Worm (Caenorhabditis elegans) whole organism, L2 larva: ENCODE data around the gene msp-31.
A peak's percentile ranks its signal among the peaks of the same experiment; 100 is the strongest.

Source experiments
- C34F6.9 ChIP-seq: fragments of 150-350 bp; optimal IDR thresholded peaks from 2 replicates; lab custom pipeline; 2014; ENCODE audit warnings: missing biosample characterization, missing genetic modification characterization
- F13H6.1 ChIP-seq: sonication (generic microtip); optimal IDR thresholded peaks from 2 replicates; lab custom pipeline; 2016; ENCODE audit warnings: missing genetic modification characterization, missing compliant biosample characterization
- alr-1 ChIP-seq: fragments of 150-350 bp; optimal IDR thresholded peaks from 2 replicates; lab custom pipeline; 2014; ENCODE audit warnings: missing biosample characterization, missing genetic modification characterization
- aly-2 ChIP-seq: fragments of 150-350 bp; optimal IDR thresholded peaks from 2 replicates; lab custom pipeline; 2014; ENCODE audit warnings: missing biosample characterization, missing genetic modification characterization
- ama-1 ChIP-seq: fragments of 150-350 bp; optimal IDR thresholded peaks from 2 replicates; lab custom pipeline; 2018; ENCODE audit warnings: inconsistent platforms
- blmp-1 ChIP-seq: sonication (generic microtip); optimal IDR thresholded peaks from 2 replicates; lab custom pipeline; 2017; ENCODE audit warnings: missing genetic modification characterization, mild to moderate bottlenecking, missing compliant biosample characterization, antibody characterized with exemption, moderate library complexity; ENCODE audit not compliant: insufficient read depth
- ceh-16 ChIP-seq: fragments of 150-350 bp; optimal IDR thresholded peaks from 2 replicates; lab custom pipeline; 2014; ENCODE audit warnings: missing biosample characterization, missing genetic modification characterization
- fos-1 ChIP-seq: fragments of 150-350 bp; optimal IDR thresholded peaks from 2 replicates; lab custom pipeline; 2014; ENCODE audit warnings: missing biosample characterization, missing genetic modification characterization
- lin-11 ChIP-seq: fragments of 150-350 bp; sonication (generic microtip); optimal IDR thresholded peaks from 2 replicates; lab custom pipeline; 2014; ENCODE audit warnings: missing biosample characterization, missing genetic modification characterization, inconsistent platforms, mixed read lengths
- lin-39 ChIP-seq: fragments of 150-350 bp; optimal IDR thresholded peaks from 2 replicates; lab custom pipeline; 2014; ENCODE audit warnings: missing biosample characterization, missing genetic modification reagents, missing genetic modification characterization
- lsy-2 ChIP-seq, 2 experiments: fragments of 150-350 bp in 1 of 2; sonication (generic microtip) in 1 of 2; optimal IDR thresholded peaks; 2 replicates each; lab custom pipeline; 2014 to 2017; ENCODE audit warnings: missing biosample characterization in 2 of 2, missing genetic modification characterization in 2 of 2
- mbf-1 ChIP-seq: sonication (generic microtip); optimal IDR thresholded peaks from 2 replicates; lab custom pipeline; 2017; ENCODE audit warnings: missing biosample characterization, missing genetic modification characterization
- nhr-10 ChIP-seq: sonication (generic microtip); optimal IDR thresholded peaks from 2 replicates; lab custom pipeline; 2017; ENCODE audit warnings: missing biosample characterization, missing genetic modification characterization
- nhr-11 ChIP-seq: fragments of 150-350 bp; optimal IDR thresholded peaks from 2 replicates; lab custom pipeline; 2014; ENCODE audit warnings: missing biosample characterization, missing genetic modification characterization
- nhr-129 ChIP-seq: fragments of 150-350 bp; optimal IDR thresholded peaks from 2 replicates; lab custom pipeline; 2014; ENCODE audit warnings: missing biosample characterization, missing genetic modification characterization
- nhr-21 ChIP-seq: fragments of 150-350 bp; optimal IDR thresholded peaks from 2 replicates; lab custom pipeline; 2014; ENCODE audit warnings: missing biosample characterization, missing genetic modification characterization
- nhr-23 ChIP-seq: fragments of 150-350 bp; optimal IDR thresholded peaks from 2 replicates; lab custom pipeline; 2014; ENCODE audit warnings: missing biosample characterization, missing genetic modification reagents, missing genetic modification characterization
- nhr-237 ChIP-seq: fragments of 150-350 bp; optimal IDR thresholded peaks from 2 replicates; lab custom pipeline; 2014; ENCODE audit warnings: missing biosample characterization, missing genetic modification characterization
- nhr-6 ChIP-seq: fragments of 150-350 bp; optimal IDR thresholded peaks from 2 replicates; lab custom pipeline; 2014; ENCODE audit warnings: missing biosample characterization, missing genetic modification characterization
- nhr-77 ChIP-seq: fragments of 150-350 bp; optimal IDR thresholded peaks from 2 replicates; lab custom pipeline; 2014; ENCODE audit warnings: missing biosample characterization, missing genetic modification characterization
- peb-1 ChIP-seq: fragments of 150-350 bp; optimal IDR thresholded peaks from 2 replicates; lab custom pipeline; 2014; ENCODE audit warnings: missing biosample characterization, missing genetic modification characterization
- skn-1 ChIP-seq: sonication (generic microtip); optimal IDR thresholded peaks from 2 replicates; lab custom pipeline; 2017; ENCODE audit warnings: missing biosample characterization, missing genetic modification characterization
- sma-3 ChIP-seq: sonication (generic microtip); optimal IDR thresholded peaks from 2 replicates; lab custom pipeline; 2016; ENCODE audit warnings: missing genetic modification reagents, missing genetic modification characterization, missing compliant biosample characterization
- sma-9 ChIP-seq, 2 experiments: fragments of 150-350 bp in 1 of 2; sonication (generic microtip) in 1 of 2; optimal IDR thresholded peaks; 2 replicates each; lab custom pipeline; 2014 to 2016; ENCODE audit warnings: missing genetic modification characterization in 2 of 2, mild to moderate bottlenecking in 1 of 2, missing biosample characterization in 1 of 2, missing compliant biosample characterization in 1 of 2, missing genetic modification reagents in 1 of 2, moderate library complexity in 1 of 2
- snpc-4 ChIP-seq: fragments of 150-350 bp; optimal IDR thresholded peaks from 2 replicates; lab custom pipeline; 2014; ENCODE audit warnings: missing biosample characterization, missing genetic modification characterization
- unc-39 ChIP-seq: fragments of 150-350 bp; optimal IDR thresholded peaks from 2 replicates; lab custom pipeline; 2014; ENCODE audit warnings: missing biosample characterization, missing genetic modification characterization
- unc-55 ChIP-seq: fragments of 150-350 bp; sonication (generic microtip); optimal IDR thresholded peaks from 3 replicates; lab custom pipeline; 2014; ENCODE audit warnings: missing biosample characterization, missing genetic modification reagents, missing genetic modification characterization
- unc-62 ChIP-seq: fragments of 150-350 bp; optimal IDR thresholded peaks from 2 replicates; lab custom pipeline; 2014; ENCODE audit warnings: missing biosample characterization, missing genetic modification reagents, missing genetic modification characterization
- zag-1 ChIP-seq: fragments of 150-350 bp; optimal IDR thresholded peaks from 2 replicates; lab custom pipeline; 2014; ENCODE audit warnings: missing biosample characterization, missing genetic modification characterization
- ztf-1 ChIP-seq: fragments of 200-800 bp; sonication (Bioruptor generic); conservative IDR thresholded peaks from 2 replicates; pipeline ENCODE4 v1.3.6; 2022; ENCODE audit warnings: missing genetic modification characterization, missing compliant biosample characterization
- ztf-11 ChIP-seq: sonication (generic microtip); optimal IDR thresholded peaks from 2 replicates; lab custom pipeline; 2017; ENCODE audit warnings: missing biosample characterization, missing genetic modification characterization
- ztf-4 ChIP-seq: fragments of 150-350 bp; optimal IDR thresholded peaks from 2 replicates; lab custom pipeline; 2014; ENCODE audit warnings: missing biosample characterization, missing genetic modification characterization

msp-31 gene

ce11 chrII:4873029-4873428 is 43.3 kb downstream of the msp-31 start, which contains the start of gene col-73:
TSS of gene col-73 (minus strand) at chrII:4873129.
- TF ChIP-seq unc-62 (GFP tag; lab: Kevin White, UChicago) (no peak), unc-39 (tag; lab: Kevin White, UChicago) (no peak), fos-1 (tag; lab: Kevin White, UChicago) (no peak)

ce11 chrII:4871834-4872233 is 44.5 kb downstream of the msp-31 start:
- peak; percentile 53 for TF ChIP-seq blmp-1 (tag; lab: Kevin White, UChicago)
- no peak for TF ChIP-seq nhr-129
- TF ChIP-seq ztf-1 (GFP tag; lab: Robert Waterston, UW), result no peak
- TF ChIP-seq, all 48 proteins: peak for 1

ce11 chrII:4870691-4871090 is 45.7 kb downstream of the msp-31 start, which contains the start of gene col-20:
TSS of gene col-20 (minus strand) at chrII:4870791.
- no peak for TF ChIP-seq ztf-4 (tag; lab: Kevin White, UChicago)
- no peak for TF ChIP-seq sma-3 (GFP tag; lab: Kevin White, UChicago)
- no peak for TF ChIP-seq C34F6.9 (tag; lab: Kevin White, UChicago)
- TF ChIP-seq unc-39 (tag; lab: Kevin White, UChicago), result no peak
- no peak for TF ChIP-seq peb-1
- no peak for TF ChIP-seq unc-62 (GFP tag; lab: Kevin White, UChicago)
- no peak for TF ChIP-seq mbf-1 (tag; lab: Kevin White, UChicago)
- TF ChIP-seq fos-1 (tag; lab: Kevin White, UChicago), result no peak
- no peak for TF ChIP-seq lin-39
- no peak for TF ChIP-seq lin-11 (tag; lab: Kevin White, UChicago)
- TF ChIP-seq ceh-16, result no peak
- no peak for TF ChIP-seq nhr-6
- TF ChIP-seq nhr-77, result no peak
- no peak for TF ChIP-seq nhr-23 (tag; lab: Kevin White, UChicago)
- TF ChIP-seq ztf-1 (GFP tag; lab: Robert Waterston, UW), result no peak
- TF ChIP-seq nhr-237 (tag; lab: Kevin White, UChicago), result no peak
- no peak for TF ChIP-seq snpc-4 (tag; lab: Kevin White, UChicago)
- TF ChIP-seq alr-1, result no peak
- TF ChIP-seq unc-55 (GFP tag; lab: Kevin White, UChicago), result no peak
- TF ChIP-seq sma-9 (GFP tag; optimal IDR thresholded peaks at IDR 0.05; lab: Kevin White, UChicago), result no peak
- TF ChIP-seq sma-9 (tag; optimal IDR thresholded peaks at IDR 0.05; lab: Kevin White, UChicago), result no peak
- TF ChIP-seq, all 48 proteins: peak for 0

ce11 chrII:4869793-4870343 is 46.5 kb downstream of the msp-31 start:
- TF ChIP-seq nhr-10 (tag; lab: Kevin White, UChicago), result no peak
- TF ChIP-seq alr-1, result no peak
- no peak for TF ChIP-seq ztf-11
- no peak for TF ChIP-seq ama-1
- TF ChIP-seq lsy-2 (tag; optimal IDR thresholded peaks at IDR 0.05; lab: Kevin White, UChicago), result no peak
- TF ChIP-seq skn-1 (tag; lab: Kevin White, UChicago), result no peak
- TF ChIP-seq sma-9 (GFP tag; optimal IDR thresholded peaks at IDR 0.05; lab: Kevin White, UChicago), result no peak
- no peak for TF ChIP-seq sma-9 (tag; optimal IDR thresholded peaks at IDR 0.05; lab: Kevin White, UChicago)
- no peak for TF ChIP-seq unc-55 (GFP tag; lab: Kevin White, UChicago)

- TF ChIP-seq nhr-10 (tag; lab: Kevin White, UChicago), result no peak
- no peak for TF ChIP-seq zag-1 (tag; lab: Kevin White, UChicago)
- TF ChIP-seq nhr-11 (tag; lab: Kevin White, UChicago), result no peak
- no peak for TF ChIP-seq F13H6.1 (tag; lab: Kevin White, UChicago)
- no peak for TF ChIP-seq peb-1
- no peak for TF ChIP-seq alr-1
- TF ChIP-seq aly-2 (tag; lab: Kevin White, UChicago), result no peak
- TF ChIP-seq nhr-21 (tag; lab: Kevin White, UChicago), result no peak
- no peak for TF ChIP-seq snpc-4 (tag; lab: Kevin White, UChicago)
These were observed 48.9 kb downstream of the msp-31 start, which contains the start of gene col-17 for ce11 chrII:4867476-4867875. TSS of gene col-17 (minus strand) at chrII:4867576.
